Fruit fly (Drosophila melanogaster) whole organism: ENCODE results near the gene CG34169.

Source experiments
- CG8478 ChIP-seq: fragments of >200 bp; optimal IDR thresholded peaks from 2 replicates; lab custom pipeline; 2018; ENCODE audit warnings: inconsistent platforms
- Dll ChIP-seq: fragments of >200 bp; optimal IDR thresholded peaks from 2 replicates; lab custom pipeline; 2017
- EcR ChIP-seq, 2 experiments: fragments of >200 bp; optimal IDR thresholded peaks; 2 replicates each; lab custom pipeline; 2017; ENCODE audit warnings: missing biosample characterization in 2 of 2, missing genetic modification characterization in 2 of 2, missing genetic modification reagents in 2 of 2
- pan ChIP-seq: fragments of >200 bp; optimal IDR thresholded peaks from 2 replicates; lab custom pipeline; 2017
- psq ChIP-seq: fragments of >200 bp; optimal IDR thresholded peaks from 2 replicates; lab custom pipeline; 2017
- usp ChIP-seq: fragments of >200 bp; optimal IDR thresholded peaks from 2 replicates; lab custom pipeline; 2017; ENCODE audit warnings: missing biosample characterization, missing genetic modification characterization, mixed read lengths

dm6 chr2L:17176318-17176717 is 3.0 kb downstream of the CG34169 start, which contains the start of gene Gr36a:
- TF ChIP-seq pan (lab: Kevin White, UChicago) = no peak
- no peak for TF ChIP-seq usp (GFP tag; lab: Kevin White, UChicago)
- TF ChIP-seq psq (lab: Kevin White, UChicago) = no peak
- TF ChIP-seq CG8478 = no peak
- no peak for TF ChIP-seq EcR (GFP tag; optimal IDR thresholded peaks at IDR 0.05; lab: Kevin White, UChicago)
- TF ChIP-seq Dll (lab: Kevin White, UChicago) = no peak
